ENCODE assay signal across 4 fruit fly cellular contexts in the genomic region with DNA sequence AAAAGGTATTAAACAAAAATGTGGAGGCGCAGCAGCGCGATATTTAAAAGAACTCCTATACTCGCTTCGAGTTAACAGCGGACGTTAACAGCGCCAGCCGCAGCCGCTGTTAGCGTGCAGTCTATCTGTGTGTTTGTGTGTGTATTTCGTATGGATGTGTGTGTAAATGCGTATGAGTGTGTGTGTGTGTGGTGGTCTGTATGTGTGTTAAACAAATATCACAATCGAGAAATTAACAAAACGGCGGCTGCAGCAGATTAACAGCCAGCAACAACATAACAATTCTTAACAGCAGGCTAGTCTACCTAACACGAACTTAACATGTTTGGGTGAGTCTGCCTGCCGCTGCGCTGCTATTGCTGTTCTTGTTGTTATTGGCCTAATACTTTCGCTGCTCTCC.
TF ChIP-seq lines count a peak whose summit lies in the region.

No protein-coding gene starts in this region.

- TF ChIP-seq CTCF in whole organism, embryonic (GFP tag; optimal IDR thresholded peaks at IDR 0.05; lab: Kevin White, UChicago), result no peak

TF ChIP-seq in whole organism, adult, 20 proteins besides CTCF, POLR2A, EP300 and RAD21:
- TF ChIP-seq CG5204 (GFP tag; optimal IDR thresholded peaks at IDR 0.05; lab: Kevin White, UChicago) (no peak), ovo (GFP tag; optimal IDR thresholded peaks at IDR 0.05; lab: Kevin White, UChicago) (no peak), CG14711 (tag; optimal IDR thresholded peaks at IDR 0.05; lab: Kevin White, UChicago) (no peak), CG12768 (GFP tag; optimal IDR thresholded peaks at IDR 0.05; lab: Kevin White, UChicago) (peak; percentile 53), CG33017 (tag; optimal IDR thresholded peaks at IDR 0.05; lab: Kevin White, UChicago) (no peak), toe (GFP tag; optimal IDR thresholded peaks at IDR 0.05; lab: Kevin White, UChicago) (no peak), cic (GFP tag; optimal IDR thresholded peaks at IDR 0.05; lab: Kevin White, UChicago) (peak; percentile 47), cnc (optimal IDR thresholded peaks at IDR 0.05; lab: Kevin White, UChicago) (no peak), kay (GFP tag; lab: Kevin White, UChicago; ENCODE audit: borderline replicate concordance) (peak; percentile 13), tj (GFP tag; optimal IDR thresholded peaks at IDR 0.05; lab: Kevin White, UChicago) (no peak), CG7101 (tag; optimal IDR thresholded peaks at IDR 0.05; lab: Kevin White, UChicago) (peak; percentile 2)

TF ChIP-seq in whole organism, embryonic, 481 proteins besides CTCF, POLR2A, EP300 and RAD21 (continues in another document):
- no peak for TF ChIP-seq Dfd (GFP tag; optimal IDR thresholded peaks at IDR 0.05; lab: Kevin White, UChicago)
- no peak for TF ChIP-seq ase (GFP tag; IDR thresholded peaks at IDR 0.05; lab: Robert Waterston, UW)
- no peak for TF ChIP-seq vnd (GFP tag; IDR thresholded peaks at IDR 0.05; lab: Robert Waterston, UW; ENCODE audit: partially characterized antibody)
- no peak for TF ChIP-seq CG13624 (GFP tag; optimal IDR thresholded peaks at IDR 0.05; lab: Kevin White, UChicago)
- no peak for TF ChIP-seq CG3065 (GFP tag; optimal IDR thresholded peaks at IDR 0.05; lab: Kevin White, UChicago)
- no peak for TF ChIP-seq exex (tag; optimal IDR thresholded peaks at IDR 0.05; lab: Kevin White, UChicago)
- TF ChIP-seq usp (GFP tag; optimal IDR thresholded peaks at IDR 0.05; lab: Kevin White, UChicago), result no peak
- no peak for TF ChIP-seq ap (GFP tag; IDR thresholded peaks at IDR 0.05; lab: Robert Waterston, UW)
- TF ChIP-seq fd3F (GFP tag; optimal IDR thresholded peaks at IDR 0.05; lab: Kevin White, UChicago), result no peak
- TF ChIP-seq twi (tag; optimal IDR thresholded peaks at IDR 0.05; lab: Kevin White, UChicago), result no peak
- no peak for TF ChIP-seq CG10565 (GFP tag; optimal IDR thresholded peaks at IDR 0.05; lab: Kevin White, UChicago)
- no peak for TF ChIP-seq Hr3 (GFP tag; optimal IDR thresholded peaks at IDR 0.05; lab: Kevin White, UChicago)
- no peak for TF ChIP-seq CG2120 (GFP tag; optimal IDR thresholded peaks at IDR 0.05; lab: Kevin White, UChicago)
- no peak for TF ChIP-seq CG12104 (GFP tag; optimal IDR thresholded peaks at IDR 0.05; lab: Kevin White, UChicago)
- TF ChIP-seq ci (GFP tag; IDR thresholded peaks at IDR 0.05; lab: Robert Waterston, UW), result peak; percentile 13; the same call in 1 of the 3 replicates
- TF ChIP-seq fu2 (GFP tag; optimal IDR thresholded peaks at IDR 0.05; lab: Kevin White, UChicago), result no peak
- TF ChIP-seq cato (GFP tag; optimal IDR thresholded peaks at IDR 0.05; lab: Kevin White, UChicago; ENCODE audit: borderline replicate concordance), result no peak
- TF ChIP-seq inv (GFP tag; IDR thresholded peaks at IDR 0.05; lab: Robert Waterston, UW; ENCODE audit: partially characterized antibody), result no peak
- no peak for TF ChIP-seq GATAe (GFP tag; conservative IDR thresholded peaks at IDR 0.05; lab: Robert Waterston, UW)
- TF ChIP-seq Trl (optimal IDR thresholded peaks at IDR 0.05; lab: Kevin White, UChicago), result no peak
- no peak for TF ChIP-seq Trl (GFP tag; optimal IDR thresholded peaks at IDR 0.05; lab: Kevin White, UChicago)
- no peak for TF ChIP-seq Hr78 (GFP tag; optimal IDR thresholded peaks at IDR 0.05; lab: Kevin White, UChicago)
- no peak for TF ChIP-seq ara (GFP tag; IDR thresholded peaks at IDR 0.05; lab: Robert Waterston, UW)
- no peak for TF ChIP-seq dan (GFP tag; IDR thresholded peaks at IDR 0.05; lab: Robert Waterston, UW)
- no peak for TF ChIP-seq CG10979 (tag; optimal IDR thresholded peaks at IDR 0.05; lab: Kevin White, UChicago)
- no peak for TF ChIP-seq CG9876 (GFP tag; optimal IDR thresholded peaks at IDR 0.05; lab: Kevin White, UChicago)
- no peak for TF ChIP-seq CG12659 (GFP tag; optimal IDR thresholded peaks at IDR 0.05; lab: Kevin White, UChicago)

TF ChIP-seq in whole organism, prepupa, 60 proteins besides CTCF, POLR2A, EP300 and RAD21:
- TF ChIP-seq Blimp-1 (GFP tag; optimal IDR thresholded peaks at IDR 0.05; lab: Kevin White, UChicago), result no peak
- TF ChIP-seq cyc (GFP tag; optimal IDR thresholded peaks at IDR 0.05; lab: Kevin White, UChicago), result no peak
- no peak for TF ChIP-seq CG3032 (tag; optimal IDR thresholded peaks at IDR 0.05; lab: Kevin White, UChicago)
- peak in 1 of 2 experiments; percentile 43 for TF ChIP-seq ss (GFP tag; optimal IDR thresholded peaks at IDR 0.05; lab: Kevin White, UChicago)
- no peak for TF ChIP-seq CG10669 (GFP tag; optimal IDR thresholded peaks at IDR 0.05; lab: Kevin White, UChicago)
- TF ChIP-seq CG10631 (GFP tag; optimal IDR thresholded peaks at IDR 0.05; lab: Kevin White, UChicago), result no peak
- TF ChIP-seq dac (GFP tag; optimal IDR thresholded peaks at IDR 0.05; lab: Kevin White, UChicago), result no peak
- no peak for TF ChIP-seq Sox14 (GFP tag; optimal IDR thresholded peaks at IDR 0.05; lab: Kevin White, UChicago)
- TF ChIP-seq dsx (GFP tag; optimal IDR thresholded peaks at IDR 0.05; lab: Kevin White, UChicago; ENCODE audit: poor library complexity, severe bottlenecking), result peak; percentile 12
- peak; percentile 84 for TF ChIP-seq fkh (GFP tag; optimal IDR thresholded peaks at IDR 0.05; lab: Kevin White, UChicago)

TF ChIP-seq in whole organism, wandering third instar larva, 38 proteins besides CTCF, POLR2A, EP300 and RAD21:
- TF ChIP-seq OdsH (GFP tag; optimal IDR thresholded peaks at IDR 0.05; lab: Kevin White, UChicago), result no peak
- peak; percentile 6 for TF ChIP-seq CG32264 (GFP tag; optimal IDR thresholded peaks at IDR 0.05; lab: Kevin White, UChicago)
- TF ChIP-seq CG9705 (GFP tag; optimal IDR thresholded peaks at IDR 0.05; lab: Kevin White, UChicago), result no peak
- no peak for TF ChIP-seq pan (optimal IDR thresholded peaks at IDR 0.05; lab: Kevin White, UChicago)
- TF ChIP-seq CrebA (GFP tag; optimal IDR thresholded peaks at IDR 0.05; lab: Kevin White, UChicago; ENCODE audit: borderline replicate concordance), result no peak
- TF ChIP-seq Abd-B (GFP tag; optimal IDR thresholded peaks at IDR 0.05; lab: Kevin White, UChicago), result no peak
- no peak for TF ChIP-seq Vsx2 (GFP tag; optimal IDR thresholded peaks at IDR 0.05; lab: Kevin White, UChicago; ENCODE audit: partially characterized antibody)
- TF ChIP-seq Rel (GFP tag; optimal IDR thresholded peaks at IDR 0.05; lab: Kevin White, UChicago), result no peak
- TF ChIP-seq Rel (tag; optimal IDR thresholded peaks at IDR 0.05; lab: Kevin White, UChicago), result no peak
- TF ChIP-seq jim (GFP tag; optimal IDR thresholded peaks at IDR 0.05; lab: Kevin White, UChicago), result no peak
- no peak for TF ChIP-seq sage (GFP tag; optimal IDR thresholded peaks at IDR 0.05; lab: Kevin White, UChicago)
- TF ChIP-seq N (GFP tag; optimal IDR thresholded peaks at IDR 0.05; lab: Kevin White, UChicago), result no peak
- no peak for TF ChIP-seq Hnf4 (GFP tag; optimal IDR thresholded peaks at IDR 0.05; lab: Kevin White, UChicago)
- no peak for TF ChIP-seq Sp1 (GFP tag; optimal IDR thresholded peaks at IDR 0.05; lab: Kevin White, UChicago)
- TF ChIP-seq dl (GFP tag; optimal IDR thresholded peaks at IDR 0.05; lab: Kevin White, UChicago; ENCODE audit: insufficient read depth in 1 of 2, partially characterized antibody in 2 of 2), result no peak
- TF ChIP-seq Hr83 (GFP tag; optimal IDR thresholded peaks at IDR 0.05; lab: Kevin White, UChicago; ENCODE audit: poor library complexity, severe bottlenecking), result peak; percentile 5
- TF ChIP-seq rgr (GFP tag; optimal IDR thresholded peaks at IDR 0.05; lab: Kevin White, UChicago), result peak; percentile 28
